Worm (Caenorhabditis elegans) whole organism, L4 larva: ENCODE results near the gene eelo-1.
A peak's percentile ranks its signal among the peaks of the same experiment; 100 is the strongest.

Source experiments
- F10B5.3 ChIP-seq: sonication (generic microtip); optimal IDR thresholded peaks from 2 replicates; lab custom pipeline; 2016; ENCODE audit warnings: mild to moderate bottlenecking, missing genetic modification characterization, missing compliant biosample characterization
- F26F4.8 ChIP-seq: fragments of 200-800 bp; sonication (Bioruptor generic); conservative IDR thresholded peaks from 2 replicates; pipeline ENCODE4 v1.3.6; 2022; ENCODE audit warnings: missing genetic modification characterization, missing compliant biosample characterization
- F44E2.7 ChIP-seq: fragments of 200-800 bp; sonication (Bioruptor generic); IDR thresholded peaks from 2 replicates; pipeline ENCODE4 v2.1.2; 2022; ENCODE audit warnings: missing genetic modification characterization, missing compliant biosample characterization
- T20F7.1 ChIP-seq: fragments of 200-800 bp; sonication (Bioruptor generic); optimal IDR thresholded peaks from 2 replicates; lab custom pipeline; 2018; ENCODE audit warnings: mild to moderate bottlenecking, missing genetic modification characterization, missing compliant biosample characterization
- Y75B8A.6 ChIP-seq: fragments of 200-800 bp; sonication (Bioruptor generic); IDR thresholded peaks from 2 replicates; pipeline ENCODE4 v1.3.6; 2022; ENCODE audit warnings: missing genetic modification reagents, missing genetic modification characterization, missing compliant biosample characterization
- ama-1 ChIP-seq: fragments of 150-350 bp; optimal IDR thresholded peaks from 2 replicates; lab custom pipeline; 2014; ENCODE audit warnings: inconsistent platforms, mixed read lengths
- arid-1 ChIP-seq: fragments of 200-800 bp; sonication (Bioruptor generic); conservative IDR thresholded peaks from 2 replicates; pipeline ENCODE4 v1.3.6; 2022; ENCODE audit warnings: missing genetic modification reagents, missing genetic modification characterization, missing compliant biosample characterization
- attf-4 ChIP-seq: sonication (generic microtip); optimal IDR thresholded peaks from 3 replicates; lab custom pipeline; 2017; ENCODE audit warnings: missing biosample characterization, missing genetic modification characterization
- ceh-20 ChIP-seq: fragments of 200-800 bp; sonication (Bioruptor generic); IDR thresholded peaks from 2 replicates; pipeline ENCODE4 v1.3.6; 2022; ENCODE audit warnings: missing genetic modification reagents, missing genetic modification characterization, missing compliant biosample characterization
- ceh-28 ChIP-seq: fragments of 150-350 bp; optimal IDR thresholded peaks from 2 replicates; lab custom pipeline; 2014; ENCODE audit warnings: missing biosample characterization, missing genetic modification reagents, missing genetic modification characterization
- ceh-32 ChIP-seq: sonication (generic microtip); optimal IDR thresholded peaks from 2 replicates; lab custom pipeline; 2016; ENCODE audit warnings: mild to moderate bottlenecking, missing genetic modification characterization, missing compliant biosample characterization; ENCODE audit not compliant: poor library complexity
- ceh-44 ChIP-seq: fragments of 200-800 bp; sonication (Bioruptor generic); IDR thresholded peaks from 2 replicates; pipeline ENCODE4 v1.3.6; 2022; ENCODE audit warnings: missing genetic modification reagents, missing genetic modification characterization, missing compliant biosample characterization
- ces-1 ChIP-seq: fragments of 150-350 bp; sonication (generic microtip); optimal IDR thresholded peaks from 4 replicates; lab custom pipeline; 2014; ENCODE audit warnings: missing biosample characterization, missing genetic modification reagents, missing genetic modification characterization
- ctbp-1 ChIP-seq: fragments of 200-800 bp; sonication (Bioruptor generic); IDR thresholded peaks from 2 replicates; pipeline ENCODE4 v1.3.6; 2022; ENCODE audit warnings: missing genetic modification reagents, missing genetic modification characterization, missing compliant biosample characterization
- daf-12 ChIP-seq: fragments of 150-350 bp; optimal IDR thresholded peaks from 2 replicates; lab custom pipeline; 2014; ENCODE audit warnings: missing biosample characterization, missing genetic modification reagents, missing genetic modification characterization
- daf-19 ChIP-seq: fragments of 200-800 bp; sonication (Bioruptor generic); conservative IDR thresholded peaks from 2 replicates; pipeline ENCODE4 v1.3.6; 2022; ENCODE audit warnings: missing genetic modification characterization, missing compliant biosample characterization
- dmd-9 ChIP-seq: fragments of 200-800 bp; sonication (Bioruptor generic); IDR thresholded peaks from 2 replicates; pipeline ENCODE4 v1.3.6; 2022; ENCODE audit warnings: missing genetic modification reagents, missing genetic modification characterization, missing compliant biosample characterization
- dpl-1 ChIP-seq: fragments of 150-350 bp; optimal IDR thresholded peaks from 2 replicates; lab custom pipeline; 2014; ENCODE audit warnings: missing biosample characterization, missing genetic modification reagents, missing genetic modification characterization
- duxl-1 ChIP-seq: sonication (generic microtip); optimal IDR thresholded peaks from 2 replicates; lab custom pipeline; 2016; ENCODE audit warnings: mild to moderate bottlenecking, missing genetic modification characterization, moderate library complexity, missing compliant biosample characterization; ENCODE audit not compliant: poor library complexity
- dve-1 ChIP-seq: sonication (generic microtip); optimal IDR thresholded peaks from 2 replicates; lab custom pipeline; 2017; ENCODE audit warnings: antibody characterized with exemption, mild to moderate bottlenecking, missing genetic modification characterization, missing compliant biosample characterization; ENCODE audit not compliant: insufficient read depth
- fkh-10 ChIP-seq: fragments of 150-350 bp; optimal IDR thresholded peaks from 2 replicates; lab custom pipeline; 2014; ENCODE audit warnings: missing biosample characterization, missing genetic modification reagents, missing genetic modification characterization
- lin-13 ChIP-seq: fragments of 150-350 bp; optimal IDR thresholded peaks from 2 replicates; lab custom pipeline; 2014; ENCODE audit warnings: missing biosample characterization, missing genetic modification reagents, missing genetic modification characterization
- lin-38 ChIP-seq: fragments of 200-800 bp; sonication (Bioruptor generic); IDR thresholded peaks from 2 replicates; pipeline ENCODE4 v1.3.6; 2022; ENCODE audit warnings: missing genetic modification reagents, missing genetic modification characterization, missing compliant biosample characterization
- lin-39 ChIP-seq: fragments of 150-350 bp; optimal IDR thresholded peaks from 2 replicates; lab custom pipeline; 2014; ENCODE audit warnings: missing biosample characterization, missing genetic modification reagents, missing genetic modification characterization
- lsy-2 ChIP-seq, 2 experiments: fragments of 150-350 bp in 1 of 2; sonication (generic microtip) in 1 of 2; optimal IDR thresholded peaks; 2 replicates each; lab custom pipeline; 2014 to 2017; ENCODE audit warnings: missing biosample characterization in 2 of 2, missing genetic modification characterization in 2 of 2
- mdt-29 ChIP-seq: fragments of 200-800 bp; sonication (Bioruptor generic); IDR thresholded peaks from 2 replicates; pipeline ENCODE4 v1.3.6; 2022; ENCODE audit warnings: missing genetic modification reagents, missing genetic modification characterization, missing compliant biosample characterization
- mes-2 ChIP-seq: sonication (generic microtip); optimal IDR thresholded peaks from 2 replicates; lab custom pipeline; 2016; ENCODE audit warnings: missing genotype, mild to moderate bottlenecking, missing genetic modification characterization, missing compliant biosample characterization; ENCODE audit not compliant: poor library complexity, severe bottlenecking
- pha-4 ChIP-seq, 2 experiments: fragments of 150-350 bp in 1 of 2; fragments of 200-800 bp in 1 of 2; sonication (Bioruptor generic) in 1 of 2; IDR thresholded peaks in 1 of 2; optimal IDR thresholded peaks in 1 of 2; 2 replicates each; pipeline versions ENCODE4 v1.3.6 to Lab custom; 2014 to 2022; ENCODE audit warnings: missing genetic modification characterization in 2 of 2, missing genetic modification reagents in 2 of 2, missing biosample characterization in 1 of 2, missing compliant biosample characterization in 1 of 2
- php-3 ChIP-seq: fragments of 200-800 bp; sonication (Bioruptor generic); IDR thresholded peaks from 2 replicates; pipeline ENCODE4 v1.3.6; 2022; ENCODE audit warnings: missing genetic modification reagents, missing genetic modification characterization, missing compliant biosample characterization
- sdz-12 ChIP-seq: fragments of 200-800 bp; sonication (Bioruptor generic); optimal IDR thresholded peaks from 2 replicates; lab custom pipeline; 2018; ENCODE audit warnings: mild to moderate bottlenecking, missing genetic modification characterization, missing compliant biosample characterization
- snpc-1.2 ChIP-seq: fragments of 200-800 bp; sonication (Bioruptor generic); IDR thresholded peaks from 2 replicates; pipeline ENCODE4 v1.3.6; 2022; ENCODE audit warnings: missing genetic modification reagents, missing genetic modification characterization, missing compliant biosample characterization
- snpc-4 ChIP-seq: fragments of 150-350 bp; optimal IDR thresholded peaks from 2 replicates; lab custom pipeline; 2014; ENCODE audit warnings: missing biosample characterization, missing genetic modification characterization
- unc-39 ChIP-seq: sonication (generic microtip); optimal IDR thresholded peaks from 2 replicates; lab custom pipeline; 2017; ENCODE audit warnings: missing biosample characterization, missing genetic modification characterization
- unc-62 ChIP-seq, 3 experiments: fragments of 150-350 bp in 1 of 3; sonication (generic microtip); optimal IDR thresholded peaks in 2 of 3; peaks in 1 of 3; 1 replicate in 1 of 3; 2 replicates in 2 of 3; lab custom pipeline; 2014 to 2017; ENCODE audit warnings: missing biosample characterization in 3 of 3, missing genetic modification characterization in 3 of 3, missing genetic modification reagents in 3 of 3, missing genotype in 1 of 3
- zfp-2 ChIP-seq: sonication (generic microtip); optimal IDR thresholded peaks from 2 replicates; lab custom pipeline; 2016; ENCODE audit warnings: mild to moderate bottlenecking, missing genetic modification characterization, missing compliant biosample characterization
- zfp-3 ChIP-seq: fragments of 200-800 bp; sonication (Bioruptor generic); conservative IDR thresholded peaks from 2 replicates; pipeline ENCODE4 v1.3.6; 2022; ENCODE audit warnings: missing genetic modification reagents, missing genetic modification characterization, missing compliant biosample characterization
- ztf-7 ChIP-seq: fragments of 150-350 bp; optimal IDR thresholded peaks from 2 replicates; lab custom pipeline; 2014; ENCODE audit warnings: missing biosample characterization, missing genetic modification characterization

Gene eelo-1

ce11 chrIII:1539366-1539765 is 19.0 kb downstream of the eelo-1 start:
- no peak for TF ChIP-seq fkh-10 (GFP tag; lab: Kevin White, UChicago)
- TF ChIP-seq lin-39: no peak
- no peak for TF ChIP-seq dmd-9 (GFP tag; lab: Robert Waterston, UW)
- TF ChIP-seq zfp-2 (tag; lab: Kevin White, UChicago): no peak
- TF ChIP-seq unc-62 (GFP tag; optimal IDR thresholded peaks at IDR 0.05 in 1 of 2; lab: Kevin White, UChicago): peak in 1 of 2 experiments; percentile 53
- TF ChIP-seq unc-62 (tag; optimal IDR thresholded peaks at IDR 0.05; lab: Kevin White, UChicago): no peak
- TF ChIP-seq ztf-7 (tag; lab: Kevin White, UChicago): no peak

- TF ChIP-seq lin-38 (GFP tag; lab: Robert Waterston, UW): peak; percentile 80
- no peak for TF ChIP-seq php-3 (GFP tag; lab: Robert Waterston, UW)
Measured at ce11 chrIII:1534431-1534830, 23.9 kb downstream of the eelo-1 start.

ce11 chrIII:1533615-1534014 is 24.7 kb downstream of the eelo-1 start, which contains the start of gene mtg-1:
Gene mtg-1 (plus strand): TSS chrIII:1533774.
- no peak for TF ChIP-seq ces-1 (GFP tag; lab: Kevin White, UChicago)
- no peak for TF ChIP-seq ceh-28 (tag; lab: Kevin White, UChicago)
- TF ChIP-seq ctbp-1 (GFP tag; lab: Robert Waterston, UW): no peak
- TF ChIP-seq ama-1 (lab: Kevin White, UChicago): no peak
- no peak for TF ChIP-seq zfp-3 (GFP tag; lab: Robert Waterston, UW)
- no peak for TF ChIP-seq arid-1
- no peak for TF ChIP-seq daf-19 (GFP tag; lab: Robert Waterston, UW)
- TF ChIP-seq lsy-2 (tag; optimal IDR thresholded peaks at IDR 0.05; lab: Kevin White, UChicago): peak in 1 of 2 experiments; percentile 65
- TF ChIP-seq pha-4 (GFP tag; IDR thresholded peaks at IDR 0.05; lab: Robert Waterston, UW): no peak
- no peak for TF ChIP-seq pha-4 (tag; optimal IDR thresholded peaks at IDR 0.05; lab: Kevin White, UChicago)
- no peak for TF ChIP-seq unc-39 (tag; lab: Kevin White, UChicago)
- TF ChIP-seq dpl-1 (GFP tag; lab: Kevin White, UChicago): peak; percentile 23
- TF ChIP-seq snpc-4: no peak
- TF ChIP-seq snpc-1.2 (GFP tag; lab: Robert Waterston, UW): no peak
- TF ChIP-seq mes-2 (tag; lab: Kevin White, UChicago): peak; percentile 70
- TF ChIP-seq F26F4.8: no peak
- TF ChIP-seq F44E2.7 (GFP tag; lab: Robert Waterston, UW): no peak
- TF ChIP-seq lin-13 (GFP tag; lab: Kevin White, UChicago): peak; percentile 46
- no peak for TF ChIP-seq ceh-20
- TF ChIP-seq T20F7.1 (GFP tag; lab: Kevin White, UChicago): no peak
- TF ChIP-seq dve-1: no peak
- no peak for TF ChIP-seq sdz-12 (GFP tag; lab: Kevin White, UChicago)
- no peak for TF ChIP-seq F10B5.3
- no peak for TF ChIP-seq daf-12 (tag; lab: Kevin White, UChicago)
- TF ChIP-seq mdt-29 (GFP tag; lab: Robert Waterston, UW): no peak
- no peak for TF ChIP-seq Y75B8A.6 (GFP tag; lab: Robert Waterston, UW)
- TF ChIP-seq ceh-32 (tag; lab: Kevin White, UChicago): no peak
- TF ChIP-seq ceh-44 (GFP tag; lab: Robert Waterston, UW): no peak
- peak; percentile 97 for TF ChIP-seq lin-38 (GFP tag; lab: Robert Waterston, UW)
- TF ChIP-seq duxl-1 (tag; lab: Kevin White, UChicago): no peak
- no peak for TF ChIP-seq attf-4 (tag; lab: Kevin White, UChicago)
